Fruit fly (Drosophila melanogaster): ENCODE results near the gene eIF3e.

dm6 chr3L:16780317-16780716 lies 6.4 kb downstream of the eIF3e start:
- no peak for TF ChIP-seq cnc (optimal IDR thresholded peaks at IDR 0.05)
- TF ChIP-seq cic (GFP tag; optimal IDR thresholded peaks at IDR 0.05) = no peak
- TF ChIP-seq bab1 (GFP tag; optimal IDR thresholded peaks at IDR 0.05) = no peak
- peak; percentile 46 for TF ChIP-seq tj (GFP tag; optimal IDR thresholded peaks at IDR 0.05)
- TF ChIP-seq CG11617 (GFP tag; optimal IDR thresholded peaks at IDR 0.05) = no peak
- no peak for TF ChIP-seq CG14711 (tag; optimal IDR thresholded peaks at IDR 0.05)
